Worm (Caenorhabditis elegans) whole organism, L3 larva: ENCODE data around the gene K11H3.5.

ENCODE experiments used
- ama-1 ChIP-seq: fragments of 150-350 bp; optimal IDR thresholded peaks from 2 replicates; lab custom pipeline; 2018
- fkh-10 ChIP-seq: sonication (generic microtip); optimal IDR thresholded peaks from 2 replicates; lab custom pipeline; 2017; ENCODE audit warnings: missing biosample characterization, missing genetic modification reagents, missing genetic modification characterization
- jun-1 ChIP-seq: fragments of 150-350 bp; optimal IDR thresholded peaks from 2 replicates; lab custom pipeline; 2014; ENCODE audit warnings: missing biosample characterization, missing genetic modification reagents, missing genetic modification characterization
- nhr-11 ChIP-seq: fragments of 150-350 bp; optimal IDR thresholded peaks from 2 replicates; lab custom pipeline; 2014; ENCODE audit warnings: missing biosample characterization, missing genetic modification characterization
- nhr-12 ChIP-seq: fragments of 150-350 bp; optimal IDR thresholded peaks from 2 replicates; lab custom pipeline; 2014; ENCODE audit warnings: missing biosample characterization, missing genetic modification characterization
- nhr-23 ChIP-seq: fragments of 150-350 bp; optimal IDR thresholded peaks from 2 replicates; lab custom pipeline; 2014; ENCODE audit warnings: missing biosample characterization, missing genetic modification reagents, missing genetic modification characterization
- snpc-4 ChIP-seq: fragments of 150-350 bp; optimal IDR thresholded peaks from 2 replicates; lab custom pipeline; 2014; ENCODE audit warnings: missing biosample characterization, missing genetic modification characterization

- TF ChIP-seq nhr-23 (tag; lab: Kevin White, UChicago) (no peak), jun-1 (tag; lab: Kevin White, UChicago) (no peak), nhr-12 (tag; lab: Kevin White, UChicago) (no peak), ama-1 (lab: Kevin White, UChicago) (no peak), snpc-4 (tag; lab: Kevin White, UChicago) (no peak), fkh-10 (GFP tag; lab: Kevin White, UChicago) (peak; percentile 36), nhr-11 (tag; lab: Kevin White, UChicago) (no peak)
Measured at ce11 chrIII:9886323-9886722, 42.8 kb downstream of the K11H3.5 start.
